Worm (Caenorhabditis elegans) whole organism, L1 larva: Measurements from ENCODE around the gene D2024.5.
A peak's percentile ranks its signal among the peaks of the same experiment; 100 is the strongest.

Experiments
- C04F5.9 ChIP-seq: sonication (generic microtip); optimal IDR thresholded peaks from 2 replicates; lab custom pipeline; 2016; ENCODE audit warnings: missing genetic modification characterization, missing compliant biosample characterization
- Y116A8C.19 ChIP-seq: sonication (generic microtip); optimal IDR thresholded peaks from 2 replicates; lab custom pipeline; 2016; ENCODE audit warnings: missing compliant biosample characterization, missing genetic modification characterization, borderline replicate concordance
- alr-1 ChIP-seq: fragments of 200-800 bp; sonication (Bioruptor generic); optimal IDR thresholded peaks from 2 replicates; lab custom pipeline; 2018; ENCODE audit warnings: borderline replicate concordance, mild to moderate bottlenecking, missing genetic modification characterization, missing compliant biosample characterization
- aly-2 ChIP-seq: fragments of 150-350 bp; optimal IDR thresholded peaks from 2 replicates; lab custom pipeline; 2014; ENCODE audit warnings: missing biosample characterization, missing genetic modification characterization
- ceh-63 ChIP-seq: fragments of 200-800 bp; sonication (Bioruptor generic); optimal IDR thresholded peaks from 2 replicates; lab custom pipeline; 2018; ENCODE audit warnings: mild to moderate bottlenecking, missing genetic modification characterization, missing compliant biosample characterization
- ceh-82 ChIP-seq, 3 experiments: fragments of 150-350 bp in 1 of 3; sonication (generic microtip) in 2 of 3; optimal IDR thresholded peaks; 2 replicates each; lab custom pipeline; 2014 to 2017; ENCODE audit warnings: missing biosample characterization in 3 of 3, missing genetic modification characterization in 3 of 3
- ceh-88 ChIP-seq: fragments of 200-800 bp; sonication (Bioruptor generic); IDR thresholded peaks from 2 replicates; pipeline ENCODE4 v1.3.6; 2022; ENCODE audit warnings: missing genetic modification characterization, missing compliant biosample characterization
- ceh-90 ChIP-seq: sonication (generic microtip); optimal IDR thresholded peaks from 2 replicates; lab custom pipeline; 2016; ENCODE audit warnings: missing genetic modification characterization, missing compliant biosample characterization
- dpl-1 ChIP-seq, 3 experiments: fragments of 150-350 bp in 2 of 3; sonication (generic microtip) in 1 of 3; optimal IDR thresholded peaks; 2 replicates each; lab custom pipeline; 2014 to 2017; ENCODE audit warnings: missing biosample characterization in 3 of 3, missing genetic modification characterization in 3 of 3, missing genetic modification reagents in 3 of 3
- efl-1 ChIP-seq, 4 experiments: fragments of 150-350 bp; optimal IDR thresholded peaks in 3 of 4; peaks in 1 of 4; 1 replicate in 1 of 4; 2 replicates in 3 of 4; lab custom pipeline; 2014; ENCODE audit warnings: missing biosample characterization in 2 of 4, missing genetic modification characterization in 2 of 4, missing genetic modification reagents in 2 of 4
- efl-3 ChIP-seq: fragments of 200-800 bp; sonication (Bioruptor generic); optimal IDR thresholded peaks from 2 replicates; lab custom pipeline; 2018; ENCODE audit warnings: mild to moderate bottlenecking, missing genetic modification characterization, missing compliant biosample characterization
- elt-2 ChIP-seq: sonication (generic microtip); optimal IDR thresholded peaks from 2 replicates; lab custom pipeline; 2016; ENCODE audit warnings: missing genetic modification characterization, mild to moderate bottlenecking, inconsistent platforms, missing compliant biosample characterization, missing genetic modification reagents
- elt-3 ChIP-seq, 6 experiments: fragments of 150-350 bp in 1 of 6; sonication (generic microtip); optimal IDR thresholded peaks; 2 replicates each; lab custom pipeline; 2017 to 2018; ENCODE audit warnings: missing biosample characterization in 6 of 6, missing genetic modification characterization in 6 of 6, inconsistent platforms in 1 of 6
- ets-5 ChIP-seq: fragments of 200-800 bp; sonication (Bioruptor generic); IDR thresholded peaks from 2 replicates; pipeline ENCODE4 v1.3.6; 2022; ENCODE audit warnings: missing genetic modification characterization, missing compliant biosample characterization
- fkh-4 ChIP-seq: sonication (generic microtip); optimal IDR thresholded peaks from 2 replicates; lab custom pipeline; 2016; ENCODE audit warnings: missing compliant biosample characterization, missing genetic modification characterization, borderline replicate concordance
- fkh-8 ChIP-seq: sonication (generic microtip); optimal IDR thresholded peaks from 2 replicates; lab custom pipeline; 2016; ENCODE audit warnings: mild to moderate bottlenecking, missing genetic modification characterization, missing compliant biosample characterization
- fos-1 ChIP-seq: fragments of 150-350 bp; optimal IDR thresholded peaks from 2 replicates; lab custom pipeline; 2014; ENCODE audit warnings: missing biosample characterization, missing genetic modification characterization
- grh-1 ChIP-seq: fragments of 200-800 bp; sonication (Bioruptor generic); IDR thresholded peaks from 2 replicates; pipeline ENCODE4 v1.3.6; 2022; ENCODE audit warnings: missing genetic modification reagents, missing genetic modification characterization, missing compliant biosample characterization
- hpl-2 ChIP-seq: fragments of 150-350 bp; optimal IDR thresholded peaks from 2 replicates; lab custom pipeline; 2014; ENCODE audit warnings: missing biosample characterization, missing genetic modification reagents, missing genetic modification characterization
- isw-1 ChIP-seq: fragments of 200-800 bp; sonication (Bioruptor generic); IDR thresholded peaks from 2 replicates; pipeline ENCODE4 v1.3.6; 2022; ENCODE audit warnings: missing genetic modification characterization, missing compliant biosample characterization
- lin-14 ChIP-seq: fragments of 200-800 bp; sonication (Bioruptor generic); optimal IDR thresholded peaks from 2 replicates; lab custom pipeline; 2018; ENCODE audit warnings: mild to moderate bottlenecking, missing genetic modification characterization, moderate library complexity, missing compliant biosample characterization
- lin-15B ChIP-seq: fragments of 150-350 bp; sonication (generic microtip); optimal IDR thresholded peaks from 3 replicates; lab custom pipeline; 2014; ENCODE audit warnings: missing biosample characterization, missing genetic modification characterization
- lin-39 ChIP-seq: fragments of 150-350 bp; optimal IDR thresholded peaks from 2 replicates; lab custom pipeline; 2014; ENCODE audit warnings: missing biosample characterization, missing genetic modification reagents, missing genetic modification characterization
- lir-3 ChIP-seq: sonication (generic microtip); optimal IDR thresholded peaks from 2 replicates; lab custom pipeline; 2016; ENCODE audit warnings: mild to moderate bottlenecking, missing genetic modification characterization, moderate library complexity, missing compliant biosample characterization; ENCODE audit not compliant: poor library complexity
- lsy-2 ChIP-seq, 2 experiments: fragments of 150-350 bp; optimal IDR thresholded peaks; 2 replicates each; lab custom pipeline; 2014; ENCODE audit warnings: missing biosample characterization in 2 of 2, missing genetic modification characterization in 2 of 2
- mab-9 ChIP-seq: fragments of 200-800 bp; sonication (Bioruptor generic); IDR thresholded peaks from 2 replicates; pipeline ENCODE4 v1.3.6; 2022; ENCODE audit warnings: missing genetic modification reagents, missing genetic modification characterization, missing compliant biosample characterization
- mdl-1 ChIP-seq, 2 experiments: fragments of 150-350 bp; optimal IDR thresholded peaks; 2 replicates each; lab custom pipeline; 2014 to 2017; ENCODE audit warnings: missing biosample characterization in 2 of 2, missing genetic modification characterization in 2 of 2, inconsistent platforms in 1 of 2
- mef-2 ChIP-seq: fragments of 150-350 bp; optimal IDR thresholded peaks from 2 replicates; lab custom pipeline; 2014; ENCODE audit warnings: missing biosample characterization, missing genetic modification characterization
- mep-1 ChIP-seq: fragments of 150-350 bp; optimal IDR thresholded peaks from 2 replicates; lab custom pipeline; 2014; ENCODE audit warnings: missing biosample characterization, missing genetic modification characterization
- nhr-12 ChIP-seq: sonication (generic microtip); optimal IDR thresholded peaks from 2 replicates; lab custom pipeline; 2017; ENCODE audit warnings: missing biosample characterization, missing genetic modification characterization
- nhr-20 ChIP-seq: sonication (generic microtip); optimal IDR thresholded peaks from 2 replicates; lab custom pipeline; 2016; ENCODE audit warnings: mild to moderate bottlenecking, missing genetic modification characterization, missing compliant biosample characterization
- nhr-28 ChIP-seq: fragments of 150-350 bp; optimal IDR thresholded peaks from 2 replicates; lab custom pipeline; 2014; ENCODE audit warnings: missing biosample characterization, missing genetic modification characterization
- nhr-47 ChIP-seq: sonication (generic microtip); optimal IDR thresholded peaks from 2 replicates; lab custom pipeline; 2016; ENCODE audit warnings: mild to moderate bottlenecking, missing genetic modification characterization, moderate library complexity, missing compliant biosample characterization
- nhr-77 ChIP-seq: fragments of 150-350 bp; optimal IDR thresholded peaks from 2 replicates; lab custom pipeline; 2014; ENCODE audit warnings: missing biosample characterization, missing genetic modification characterization
- nhr-84 ChIP-seq: sonication (generic microtip); optimal IDR thresholded peaks from 2 replicates; lab custom pipeline; 2017; ENCODE audit warnings: missing biosample characterization, missing genetic modification characterization
- nhr-90 ChIP-seq: sonication (generic microtip); optimal IDR thresholded peaks from 2 replicates; lab custom pipeline; 2016; ENCODE audit warnings: mild to moderate bottlenecking, missing genetic modification characterization, missing compliant biosample characterization; ENCODE audit not compliant: poor library complexity
- rnt-1 ChIP-seq: sonication (generic microtip); optimal IDR thresholded peaks from 2 replicates; lab custom pipeline; 2016; ENCODE audit warnings: mild to moderate bottlenecking, missing genetic modification characterization, moderate library complexity, missing compliant biosample characterization
- skn-1 ChIP-seq: fragments of 150-350 bp; optimal IDR thresholded peaks from 2 replicates; lab custom pipeline; 2014; ENCODE audit warnings: missing biosample characterization, missing genetic modification characterization
- snpc-4 ChIP-seq: fragments of 150-350 bp; optimal IDR thresholded peaks from 2 replicates; lab custom pipeline; 2014; ENCODE audit warnings: missing biosample characterization, missing genetic modification characterization
- snu-23 ChIP-seq: sonication (generic microtip); optimal IDR thresholded peaks from 2 replicates; lab custom pipeline; 2016; ENCODE audit warnings: missing genetic modification characterization, missing compliant biosample characterization
- sup-37 ChIP-seq: fragments of 200-800 bp; sonication (Bioruptor generic); optimal IDR thresholded peaks from 2 replicates; lab custom pipeline; 2018; ENCODE audit warnings: mild to moderate bottlenecking, missing genetic modification characterization, missing compliant biosample characterization
- tlp-1 ChIP-seq: fragments of 150-350 bp; optimal IDR thresholded peaks from 2 replicates; lab custom pipeline; 2014; ENCODE audit warnings: missing biosample characterization, missing genetic modification characterization
- unc-130 ChIP-seq: fragments of 150-350 bp; optimal IDR thresholded peaks from 2 replicates; lab custom pipeline; 2017; ENCODE audit warnings: missing biosample characterization, missing genetic modification characterization, inconsistent platforms
- unc-30 ChIP-seq: sonication (generic microtip); optimal IDR thresholded peaks from 2 replicates; lab custom pipeline; 2017; ENCODE audit warnings: missing biosample characterization, missing genetic modification characterization
- unc-86 ChIP-seq: sonication (generic microtip); optimal IDR thresholded peaks from 2 replicates; lab custom pipeline; 2016; ENCODE audit warnings: missing genetic modification characterization, missing compliant biosample characterization
- vab-15 ChIP-seq: sonication (generic microtip); optimal IDR thresholded peaks from 2 replicates; lab custom pipeline; 2017; ENCODE audit warnings: missing genotype, mild to moderate bottlenecking, missing genetic modification characterization, missing compliant biosample characterization
- zip-4 ChIP-seq: fragments of 200-800 bp; sonication (Bioruptor generic); optimal IDR thresholded peaks from 2 replicates; lab custom pipeline; 2018; ENCODE audit warnings: mild to moderate bottlenecking, missing genetic modification characterization, moderate library complexity, missing compliant biosample characterization

D2024.5 gene

DNA sequence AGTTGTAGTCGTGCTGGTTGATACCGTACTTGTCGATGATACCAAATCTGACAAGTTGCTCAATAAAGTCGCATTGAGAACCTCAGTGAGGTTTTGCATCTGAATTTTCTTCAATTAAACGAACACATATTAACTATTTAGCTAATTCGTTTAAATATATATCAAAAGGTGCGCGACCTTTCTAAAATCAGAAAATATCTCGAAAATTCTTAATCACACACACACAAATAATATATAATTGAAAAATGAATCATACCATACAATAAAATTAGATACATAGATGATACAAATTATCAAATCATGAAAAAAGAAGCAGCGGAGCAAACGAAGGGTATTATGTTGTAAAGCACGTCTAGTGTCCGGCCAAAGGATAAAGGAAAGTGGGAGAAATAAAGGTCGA lies at the start of gene D2024.5:
Gene D2024.5, minus strand, starts transcription at position 101 of the 400 bp plus-strand sequence.
- TF ChIP-seq zip-4 (no peak), skn-1 (tag; lab: Kevin White, UChicago) (no peak), aly-2 (tag; lab: Kevin White, UChicago) (no peak), nhr-47 (no peak), unc-130 (tag; lab: Kevin White, UChicago) (no peak), fkh-8 (tag; lab: Kevin White, UChicago) (no peak), Y116A8C.19 (no peak), lin-39 (tag; lab: Kevin White, UChicago) (no peak), unc-86 (tag; lab: Kevin White, UChicago) (no peak)

DNA sequence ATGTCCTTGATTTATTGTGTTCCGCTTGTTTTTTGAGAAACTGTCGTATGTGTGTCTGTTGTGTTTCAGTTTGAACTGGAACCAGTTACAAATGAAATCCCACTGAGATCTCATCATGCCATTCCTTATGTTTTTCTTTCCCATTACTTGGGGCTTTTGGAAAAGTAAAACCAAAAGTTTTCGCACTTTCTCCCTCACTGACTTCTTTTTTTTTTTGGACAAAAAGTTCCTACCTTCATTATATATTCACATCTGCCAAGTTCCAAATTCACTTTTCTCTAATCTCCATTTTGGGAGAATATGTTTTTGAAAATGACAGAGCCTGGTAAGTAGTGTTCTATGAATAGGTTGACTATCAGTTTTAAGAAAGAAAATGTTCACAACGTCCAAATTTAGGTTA lies 48.6 kb upstream of the D2024.5 start, which contains the start of gene C06E4.2:
Gene C06E4.2, plus strand, starts transcription at position 301 of the 400 bp plus-strand sequence.
- TF ChIP-seq lin-14 = no peak
- TF ChIP-seq grh-1 (GFP tag; lab: Robert Waterston, UW) = no peak
- no peak for TF ChIP-seq ceh-82 (tag; optimal IDR thresholded peaks at IDR 0.05; lab: Kevin White, UChicago)
- TF ChIP-seq mdl-1 (tag; optimal IDR thresholded peaks at IDR 0.05; lab: Kevin White, UChicago) = no peak
- TF ChIP-seq snpc-4 = no peak
- no peak for TF ChIP-seq efl-3 (GFP tag; lab: Kevin White, UChicago)
- no peak for TF ChIP-seq lir-3 (tag; lab: Kevin White, UChicago)
- TF ChIP-seq sup-37 (GFP tag; lab: Kevin White, UChicago) = no peak
- TF ChIP-seq mab-9 (GFP tag; lab: Robert Waterston, UW) = no peak
- no peak for TF ChIP-seq tlp-1 (tag; lab: Kevin White, UChicago)
- no peak for TF ChIP-seq alr-1 (tag; lab: Kevin White, UChicago)
- TF ChIP-seq fos-1 = no peak
- TF ChIP-seq rnt-1 (tag; lab: Kevin White, UChicago) = no peak
- TF ChIP-seq nhr-47 = no peak
- no peak for TF ChIP-seq ceh-90

DNA sequence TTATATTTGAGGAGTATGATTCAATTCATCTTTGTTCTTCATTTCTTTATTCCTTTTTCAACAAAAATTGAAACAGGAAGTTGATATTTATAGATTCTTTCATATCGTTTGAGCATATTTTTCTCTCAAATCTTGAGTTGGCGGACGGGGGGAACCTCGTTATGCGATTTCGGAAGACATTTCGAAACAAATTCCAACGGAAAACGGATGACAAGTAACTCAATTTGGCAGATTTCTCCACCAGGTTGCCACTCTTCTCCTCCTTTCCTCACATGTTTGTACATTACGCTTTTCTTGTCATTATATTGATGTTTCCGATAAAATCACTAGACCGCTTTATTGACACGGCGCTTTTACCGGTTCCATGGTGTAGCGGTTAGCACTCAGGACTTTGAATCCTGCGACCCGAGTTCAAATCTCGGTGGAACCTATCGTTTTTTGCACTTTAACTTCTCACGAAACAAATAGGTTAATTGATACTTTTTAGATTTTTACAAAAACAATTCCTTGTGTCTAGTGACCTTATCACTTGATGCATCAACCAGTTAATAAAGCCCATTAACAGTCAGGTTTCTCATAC lies 47.0 kb upstream of the D2024.5 start:
- no peak for TF ChIP-seq ets-5 (GFP tag; lab: Robert Waterston, UW)
- TF ChIP-seq elt-3 (tag; optimal IDR thresholded peaks at IDR 0.05; lab: Kevin White, UChicago) = no peak
- TF ChIP-seq zip-4 = no peak
- TF ChIP-seq lin-14 = peak; percentile 43
- no peak for TF ChIP-seq isw-1
- peak; percentile 27 for TF ChIP-seq snu-23 (GFP tag; lab: Kevin White, UChicago)
- no peak for TF ChIP-seq fkh-4
- TF ChIP-seq vab-15 (tag; lab: Kevin White, UChicago) = no peak
- no peak for TF ChIP-seq alr-1 (tag; lab: Kevin White, UChicago)
- TF ChIP-seq Y116A8C.19 = no peak
- no peak for TF ChIP-seq tlp-1 (tag; lab: Kevin White, UChicago)
- no peak for TF ChIP-seq nhr-12 (tag; lab: Kevin White, UChicago)
- no peak for TF ChIP-seq nhr-77 (tag; lab: Kevin White, UChicago)
- TF ChIP-seq lsy-2 (tag; optimal IDR thresholded peaks at IDR 0.05; lab: Kevin White, UChicago) = no peak
- TF ChIP-seq aly-2 (tag; lab: Kevin White, UChicago) = no peak
- TF ChIP-seq nhr-47 = peak; percentile 11
- TF ChIP-seq efl-3 (GFP tag; lab: Kevin White, UChicago) = no peak
- no peak for TF ChIP-seq ceh-63 (GFP tag; lab: Kevin White, UChicago)
- TF ChIP-seq mdl-1 (tag; optimal IDR thresholded peaks at IDR 0.05; lab: Kevin White, UChicago) = no peak
- TF ChIP-seq nhr-90 (tag; lab: Kevin White, UChicago) = peak; percentile 18
- TF ChIP-seq ceh-88 (GFP tag; lab: Robert Waterston, UW) = no peak
- TF ChIP-seq dpl-1 (GFP tag; optimal IDR thresholded peaks at IDR 0.05; lab: Kevin White, UChicago) = no peak
- peak; percentile 2 for TF ChIP-seq nhr-20
- TF ChIP-seq nhr-84 (tag; lab: Kevin White, UChicago) = no peak
- TF ChIP-seq mep-1 (tag; lab: Kevin White, UChicago) = no peak
- TF ChIP-seq mef-2 = no peak
- no peak for TF ChIP-seq C04F5.9
- TF ChIP-seq nhr-28 (tag; lab: Kevin White, UChicago) = no peak
- no peak for TF ChIP-seq lin-15B
- no peak for TF ChIP-seq unc-30 (tag; lab: Kevin White, UChicago)
- peak; percentile 3 for TF ChIP-seq elt-2 (tag; lab: Kevin White, UChicago)
- TF ChIP-seq hpl-2 (GFP tag; lab: Kevin White, UChicago) = no peak
- TF ChIP-seq efl-1 (optimal IDR thresholded peaks at IDR 0.05; lab: Kevin White, UChicago) = no peak
- TF ChIP-seq efl-1 (GFP tag; optimal IDR thresholded peaks at IDR 0.05 in 1 of 2; lab: Kevin White, UChicago) = peak in 1 of 2 experiments; percentile 8
